Fruit fly (Drosophila melanogaster): Measurements from ENCODE around the gene CG9286.

CG9286 gene

DNA sequence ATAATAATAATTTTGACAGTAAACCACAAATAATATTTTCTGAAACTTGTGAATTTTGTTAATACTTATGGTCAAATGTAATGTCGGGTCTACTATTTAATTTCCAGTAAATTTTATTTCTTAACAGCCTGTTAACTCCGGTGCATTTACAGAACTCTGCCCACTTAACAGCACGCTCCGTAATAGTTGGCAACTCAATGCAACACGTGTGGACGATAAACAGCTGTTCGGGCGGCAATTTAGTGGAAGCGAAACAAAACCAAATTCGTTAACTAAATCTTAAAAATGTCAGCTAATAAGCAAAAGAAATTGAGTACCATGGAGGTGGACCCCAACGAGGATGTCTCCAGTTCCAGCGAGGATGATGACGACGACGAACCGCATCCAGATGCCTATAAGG lies at the start of gene CG9286:
Gene CG9286, plus strand, starts transcription at position 196 of the 400 bp plus-strand sequence.
- TF ChIP-seq psq (optimal IDR thresholded peaks at IDR 0.05) (no peak), insv (optimal IDR thresholded peaks at IDR 0.05) (no peak), ttk (optimal IDR thresholded peaks at IDR 0.05) (no peak), Myc (optimal IDR thresholded peaks at IDR 0.05) (no peak), h (optimal IDR thresholded peaks at IDR 0.05) (no peak), Sin3A (optimal IDR thresholded peaks at IDR 0.05) (no peak)

DNA sequence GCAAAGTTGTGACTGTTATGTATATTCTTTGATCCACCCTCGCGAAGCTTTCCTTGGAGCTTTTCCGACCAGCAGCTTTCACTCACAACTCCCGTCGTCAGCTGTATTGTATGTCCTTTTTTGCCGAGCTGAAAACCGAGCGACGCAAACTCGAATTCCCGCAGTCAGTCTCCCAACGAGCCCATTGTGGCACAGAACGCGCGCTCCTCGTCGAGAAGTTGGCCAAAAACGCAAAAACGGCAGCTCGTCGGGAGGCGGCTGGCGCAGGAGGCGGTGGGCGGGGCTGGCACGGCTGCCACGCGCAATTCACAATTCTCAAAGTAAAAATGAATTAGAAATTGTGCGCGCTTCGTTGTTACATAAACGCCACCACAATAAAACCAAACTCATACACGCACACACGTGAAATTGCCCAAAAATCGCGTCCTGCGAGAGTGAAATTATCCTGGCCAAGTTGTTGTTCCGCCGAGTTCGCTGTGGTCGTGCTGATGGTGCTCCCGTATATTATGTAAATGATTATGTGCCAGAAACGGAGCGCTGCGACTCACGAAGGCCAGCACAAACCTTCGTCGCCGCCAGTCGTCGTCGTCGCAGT lies 45.4 kb upstream of the CG9286 start:
- TF ChIP-seq insv (optimal IDR thresholded peaks at IDR 0.05) (no peak), Sin3A (optimal IDR thresholded peaks at IDR 0.05) (no peak), Myc (optimal IDR thresholded peaks at IDR 0.05) (no peak), ttk (optimal IDR thresholded peaks at IDR 0.05) (no peak), psq (optimal IDR thresholded peaks at IDR 0.05) (no peak), h (optimal IDR thresholded peaks at IDR 0.05) (no peak)

- TF ChIP-seq psq (optimal IDR thresholded peaks at IDR 0.05) (no peak), ttk (optimal IDR thresholded peaks at IDR 0.05) (no peak), Sin3A (optimal IDR thresholded peaks at IDR 0.05) (no peak), insv (optimal IDR thresholded peaks at IDR 0.05) (no peak), Myc (optimal IDR thresholded peaks at IDR 0.05) (no peak), h (optimal IDR thresholded peaks at IDR 0.05) (no peak)
Observed at dm6 chr3R:13746066-13746673, 34.6 kb upstream of the CG9286 start.

DNA sequence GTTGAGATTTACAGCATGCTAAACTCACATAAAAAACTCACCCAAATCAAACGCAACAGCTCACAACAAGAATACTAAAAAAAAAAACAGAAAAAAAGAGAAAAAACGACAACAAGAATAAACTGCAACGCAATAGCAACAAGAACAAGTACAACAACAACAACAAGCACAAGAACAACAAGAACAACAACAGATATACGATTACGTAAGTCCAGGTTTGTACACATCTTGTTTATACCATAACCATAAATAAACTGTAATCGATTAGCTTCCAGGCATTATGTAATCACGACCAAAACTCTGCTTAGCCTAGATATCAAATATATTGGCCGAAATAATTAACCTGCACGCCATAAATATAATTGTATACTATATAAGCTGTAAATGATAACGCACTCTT lies 19.2 kb upstream of the CG9286 start:
- TF ChIP-seq Myc (optimal IDR thresholded peaks at IDR 0.05) (no peak), h (optimal IDR thresholded peaks at IDR 0.05) (no peak), ttk (optimal IDR thresholded peaks at IDR 0.05) (no peak), psq (optimal IDR thresholded peaks at IDR 0.05) (no peak), insv (optimal IDR thresholded peaks at IDR 0.05) (no peak), Sin3A (optimal IDR thresholded peaks at IDR 0.05) (no peak)

dm6 chr3R:13765001-13765400 lies 15.8 kb upstream of the CG9286 start:
- TF ChIP-seq ttk (optimal IDR thresholded peaks at IDR 0.05) (no peak), Sin3A (optimal IDR thresholded peaks at IDR 0.05) (no peak), Myc (optimal IDR thresholded peaks at IDR 0.05) (no peak), insv (optimal IDR thresholded peaks at IDR 0.05) (no peak), h (optimal IDR thresholded peaks at IDR 0.05) (no peak), psq (optimal IDR thresholded peaks at IDR 0.05) (no peak)

dm6 chr3R:13765456-13765855 lies 15.3 kb upstream of the CG9286 start, which contains the start of gene CG9312:
Gene CG9312, plus strand, starts transcription at chr3R:13765756.
- TF ChIP-seq ttk (optimal IDR thresholded peaks at IDR 0.05) (no peak), insv (optimal IDR thresholded peaks at IDR 0.05) (no peak), psq (optimal IDR thresholded peaks at IDR 0.05) (no peak), Sin3A (optimal IDR thresholded peaks at IDR 0.05) (no peak), h (optimal IDR thresholded peaks at IDR 0.05) (no peak), Myc (optimal IDR thresholded peaks at IDR 0.05) (no peak)

- TF ChIP-seq Myc (optimal IDR thresholded peaks at IDR 0.05) (no peak), h (optimal IDR thresholded peaks at IDR 0.05) (no peak)
Observed at dm6 chr3R:13767239-13767638, 13.5 kb upstream of the CG9286 start, which contains the start of gene Cht5. Gene Cht5, plus strand, starts transcription at chr3R:13767549.

DNA sequence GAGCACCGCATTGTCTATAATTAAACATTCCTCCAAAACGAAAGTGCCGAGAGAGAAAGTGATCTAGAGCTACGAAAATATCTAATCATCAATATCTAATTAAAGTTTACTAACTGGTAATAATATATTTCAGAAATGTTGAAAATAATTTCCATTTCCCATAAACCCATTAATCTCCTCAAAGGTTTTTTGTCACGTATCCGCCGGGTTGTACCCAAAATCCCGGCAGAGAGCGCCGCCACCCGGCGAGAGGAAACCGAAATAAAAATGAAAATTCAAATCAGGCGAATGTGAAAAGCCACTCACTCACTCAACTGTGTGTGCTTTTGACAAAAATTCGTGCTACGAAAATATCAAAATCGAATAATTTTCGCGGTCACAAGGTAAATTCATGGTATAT lies 9.6 kb upstream of the CG9286 start, which contains the start of gene CG9297:
Gene CG9297, plus strand, starts transcription at position 301 of the 400 bp plus-strand sequence.
- TF ChIP-seq ttk (optimal IDR thresholded peaks at IDR 0.05) = no peak
- no peak for TF ChIP-seq h (optimal IDR thresholded peaks at IDR 0.05)
- no peak for TF ChIP-seq psq (optimal IDR thresholded peaks at IDR 0.05)
- no peak for TF ChIP-seq Myc (optimal IDR thresholded peaks at IDR 0.05)
- no peak for TF ChIP-seq Sin3A (optimal IDR thresholded peaks at IDR 0.05)
- no peak for TF ChIP-seq insv (optimal IDR thresholded peaks at IDR 0.05)

- TF ChIP-seq insv (optimal IDR thresholded peaks at IDR 0.05) (no peak), psq (optimal IDR thresholded peaks at IDR 0.05) (no peak), ttk (optimal IDR thresholded peaks at IDR 0.05) (no peak), Myc (optimal IDR thresholded peaks at IDR 0.05) (no peak), h (optimal IDR thresholded peaks at IDR 0.05) (no peak), Sin3A (optimal IDR thresholded peaks at IDR 0.05) (no peak)
Observed at dm6 chr3R:13773350-13773749, 7.4 kb upstream of the CG9286 start.

DNA sequence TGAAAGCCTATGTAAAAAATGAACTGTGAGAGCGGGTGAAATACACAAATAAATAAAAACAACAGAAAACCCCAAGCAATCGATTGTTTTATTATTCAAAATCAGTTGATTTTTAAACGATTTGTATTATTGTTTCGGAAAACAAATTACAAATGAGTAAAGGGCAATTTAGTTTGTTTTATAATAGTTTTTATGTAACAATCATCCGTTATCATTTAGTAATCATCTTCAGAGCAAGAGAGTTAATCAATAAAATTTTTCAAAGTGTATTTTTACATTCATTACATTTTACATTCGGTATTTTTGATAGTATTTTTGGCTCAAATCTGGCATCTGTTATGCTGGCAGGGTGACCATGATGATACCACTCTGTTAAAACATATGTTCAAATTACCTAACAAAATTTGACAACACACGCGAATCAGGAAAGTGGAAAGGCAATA lies 1.5 kb upstream of the CG9286 start, which contains the start of the genes CG42375 and CG9288:
Gene CG42375, plus strand, starts transcription at position 384 of the 443 bp plus-strand sequence.
Gene CG9288, plus strand, starts transcription at position 384 of the 443 bp plus-strand sequence.
- TF ChIP-seq ttk (optimal IDR thresholded peaks at IDR 0.05) = no peak
- TF ChIP-seq insv (optimal IDR thresholded peaks at IDR 0.05) = no peak
- TF ChIP-seq Myc (optimal IDR thresholded peaks at IDR 0.05) = no peak
- no peak for TF ChIP-seq psq (optimal IDR thresholded peaks at IDR 0.05)
- TF ChIP-seq h (optimal IDR thresholded peaks at IDR 0.05) = no peak
- TF ChIP-seq Sin3A (optimal IDR thresholded peaks at IDR 0.05) = no peak

DNA sequence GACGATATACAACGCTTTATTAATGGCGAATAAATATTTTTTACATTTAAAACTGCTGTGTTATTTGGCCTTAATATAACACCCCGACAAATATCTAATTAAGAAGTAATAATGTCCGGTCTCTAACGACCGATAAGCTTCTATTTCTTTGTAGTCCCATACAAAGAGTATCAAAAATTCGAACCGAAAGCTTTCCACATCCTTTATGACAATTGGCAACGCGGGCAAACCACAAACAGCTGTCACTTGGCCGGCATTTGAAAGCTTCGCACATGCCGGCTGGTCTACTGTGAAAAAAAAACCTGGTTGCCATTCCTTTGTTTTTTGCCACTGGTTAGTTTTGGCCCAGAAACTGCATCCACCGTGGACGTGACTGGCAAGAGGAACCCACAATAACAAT lies 1.3 kb downstream of the CG9286 start, which contains the start of gene Dip-B:
Gene Dip-B, plus strand, starts transcription at position 254 of the 400 bp plus-strand sequence.
- no peak for TF ChIP-seq h (optimal IDR thresholded peaks at IDR 0.05)
- no peak for TF ChIP-seq psq (optimal IDR thresholded peaks at IDR 0.05)
- no peak for TF ChIP-seq Sin3A (optimal IDR thresholded peaks at IDR 0.05)
- TF ChIP-seq Myc (optimal IDR thresholded peaks at IDR 0.05) = no peak
- no peak for TF ChIP-seq insv (optimal IDR thresholded peaks at IDR 0.05)

DNA sequence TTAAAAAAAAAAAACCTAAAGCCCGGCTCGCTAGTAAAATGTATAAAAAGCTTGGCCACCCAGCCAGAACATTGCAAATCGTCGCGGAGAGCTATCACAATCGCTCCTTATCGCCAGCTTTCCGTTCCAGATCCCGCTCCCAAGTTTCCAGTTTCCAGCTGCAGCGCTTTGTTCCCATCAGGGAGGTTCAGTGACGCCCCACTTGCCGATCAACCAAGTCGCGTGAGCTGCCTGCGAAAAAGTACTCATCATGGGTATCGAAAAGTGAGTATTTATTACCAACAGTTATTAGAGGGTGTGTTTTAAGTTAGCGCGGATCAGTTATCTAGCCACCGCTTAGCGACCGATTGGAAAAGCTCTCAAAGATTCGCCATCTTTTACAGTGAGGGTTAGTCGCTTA lies 1.8 kb downstream of the CG9286 start:
- TF ChIP-seq Myc (optimal IDR thresholded peaks at IDR 0.05) = no peak
- TF ChIP-seq insv (optimal IDR thresholded peaks at IDR 0.05) = no peak

- TF ChIP-seq Sin3A (optimal IDR thresholded peaks at IDR 0.05) = no peak
- TF ChIP-seq psq (optimal IDR thresholded peaks at IDR 0.05) = no peak
- no peak for TF ChIP-seq h (optimal IDR thresholded peaks at IDR 0.05)
- no peak for TF ChIP-seq insv (optimal IDR thresholded peaks at IDR 0.05)
- TF ChIP-seq ttk (optimal IDR thresholded peaks at IDR 0.05) = no peak
- no peak for TF ChIP-seq Myc (optimal IDR thresholded peaks at IDR 0.05)
Observed at dm6 chr3R:13783397-13783796, 2.6 kb downstream of the CG9286 start.
